Fruit fly (Drosophila melanogaster): ENCODE data around the gene ps.

The ps gene

dm6 chr3R:9418373-9419299 lies 896 bp downstream of the ps start:
- TF ChIP-seq usp (GFP tag; optimal IDR thresholded peaks at IDR 0.05), result no peak
- no peak for TF ChIP-seq psq (optimal IDR thresholded peaks at IDR 0.05)
- TF ChIP-seq Dll (optimal IDR thresholded peaks at IDR 0.05), result no peak
- TF ChIP-seq CG8478 (optimal IDR thresholded peaks at IDR 0.05), result no peak
- no peak for TF ChIP-seq pan (optimal IDR thresholded peaks at IDR 0.05)
- TF ChIP-seq EcR (GFP tag; optimal IDR thresholded peaks at IDR 0.05), result no peak

- TF ChIP-seq Dll (optimal IDR thresholded peaks at IDR 0.05) (peak; percentile 95), usp (GFP tag; optimal IDR thresholded peaks at IDR 0.05) (no peak), CG8478 (optimal IDR thresholded peaks at IDR 0.05) (no peak), EcR (GFP tag; optimal IDR thresholded peaks at IDR 0.05) (no peak), psq (optimal IDR thresholded peaks at IDR 0.05) (no peak), pan (optimal IDR thresholded peaks at IDR 0.05) (no peak)
Observed at dm6 chr3R:9419300-9419652, 1.5 kb downstream of the ps start.

dm6 chr3R:9420439-9421234 lies 2.9 kb downstream of the ps start:
- TF ChIP-seq pan (optimal IDR thresholded peaks at IDR 0.05) (no peak), EcR (GFP tag; optimal IDR thresholded peaks at IDR 0.05) (no peak), usp (GFP tag; optimal IDR thresholded peaks at IDR 0.05) (no peak), psq (optimal IDR thresholded peaks at IDR 0.05) (no peak), Dll (optimal IDR thresholded peaks at IDR 0.05) (no peak), CG8478 (optimal IDR thresholded peaks at IDR 0.05) (no peak)

dm6 chr3R:9422338-9422737 lies 4.6 kb downstream of the ps start:
- TF ChIP-seq Dll (optimal IDR thresholded peaks at IDR 0.05), result no peak
- no peak for TF ChIP-seq pan (optimal IDR thresholded peaks at IDR 0.05)
- TF ChIP-seq usp (GFP tag; optimal IDR thresholded peaks at IDR 0.05), result no peak
- no peak for TF ChIP-seq psq (optimal IDR thresholded peaks at IDR 0.05)

dm6 chr3R:9424061-9424665 lies 6.4 kb downstream of the ps start:
- TF ChIP-seq pan (optimal IDR thresholded peaks at IDR 0.05) (no peak), Dll (optimal IDR thresholded peaks at IDR 0.05) (no peak), CG8478 (optimal IDR thresholded peaks at IDR 0.05) (no peak)

dm6 chr3R:9427328-9427727 lies 9.6 kb downstream of the ps start:
- TF ChIP-seq Dll (optimal IDR thresholded peaks at IDR 0.05) (no peak), CG8478 (optimal IDR thresholded peaks at IDR 0.05) (no peak), usp (GFP tag; optimal IDR thresholded peaks at IDR 0.05) (no peak), psq (optimal IDR thresholded peaks at IDR 0.05) (no peak)

- TF ChIP-seq EcR (GFP tag; optimal IDR thresholded peaks at IDR 0.05) (no peak), pan (optimal IDR thresholded peaks at IDR 0.05) (no peak), Dll (optimal IDR thresholded peaks at IDR 0.05) (peak; percentile 88), usp (GFP tag; optimal IDR thresholded peaks at IDR 0.05) (no peak)
Observed at dm6 chr3R:9428189-9428699, 10.5 kb downstream of the ps start.

- no peak for TF ChIP-seq psq (optimal IDR thresholded peaks at IDR 0.05)
- no peak for TF ChIP-seq EcR (GFP tag; optimal IDR thresholded peaks at IDR 0.05)
- no peak for TF ChIP-seq usp (GFP tag; optimal IDR thresholded peaks at IDR 0.05)
- TF ChIP-seq pan (optimal IDR thresholded peaks at IDR 0.05), result no peak
- no peak for TF ChIP-seq CG8478 (optimal IDR thresholded peaks at IDR 0.05)
- TF ChIP-seq Dll (optimal IDR thresholded peaks at IDR 0.05), result no peak
Observed at dm6 chr3R:9428988-9429387, 11.2 kb downstream of the ps start.

dm6 chr3R:9430344-9431253 lies 12.9 kb downstream of the ps start:
- TF ChIP-seq pan (optimal IDR thresholded peaks at IDR 0.05) (no peak), EcR (GFP tag; optimal IDR thresholded peaks at IDR 0.05) (no peak), usp (GFP tag; optimal IDR thresholded peaks at IDR 0.05) (no peak), CG8478 (optimal IDR thresholded peaks at IDR 0.05) (no peak), Dll (optimal IDR thresholded peaks at IDR 0.05) (no peak)

dm6 chr3R:9433270-9433669 lies 15.5 kb downstream of the ps start:
- TF ChIP-seq Dll (optimal IDR thresholded peaks at IDR 0.05) (no peak), usp (GFP tag; optimal IDR thresholded peaks at IDR 0.05) (no peak), EcR (GFP tag; optimal IDR thresholded peaks at IDR 0.05) (no peak), pan (optimal IDR thresholded peaks at IDR 0.05) (no peak), CG8478 (optimal IDR thresholded peaks at IDR 0.05) (no peak), psq (optimal IDR thresholded peaks at IDR 0.05) (no peak)

- TF ChIP-seq usp (GFP tag; optimal IDR thresholded peaks at IDR 0.05), result no peak
- TF ChIP-seq CG8478 (optimal IDR thresholded peaks at IDR 0.05), result no peak
- TF ChIP-seq EcR (GFP tag; optimal IDR thresholded peaks at IDR 0.05), result no peak
- TF ChIP-seq pan (optimal IDR thresholded peaks at IDR 0.05), result no peak
- no peak for TF ChIP-seq psq (optimal IDR thresholded peaks at IDR 0.05)
- TF ChIP-seq Dll (optimal IDR thresholded peaks at IDR 0.05), result no peak
Observed at dm6 chr3R:9433774-9434173, 16.0 kb downstream of the ps start.

Data from whole organism.